Fruit fly (Drosophila melanogaster): Measurements from ENCODE around the gene CG6118.
A peak's percentile ranks its signal among the peaks of the same experiment; 100 is the strongest.

CG6118 gene

DNA sequence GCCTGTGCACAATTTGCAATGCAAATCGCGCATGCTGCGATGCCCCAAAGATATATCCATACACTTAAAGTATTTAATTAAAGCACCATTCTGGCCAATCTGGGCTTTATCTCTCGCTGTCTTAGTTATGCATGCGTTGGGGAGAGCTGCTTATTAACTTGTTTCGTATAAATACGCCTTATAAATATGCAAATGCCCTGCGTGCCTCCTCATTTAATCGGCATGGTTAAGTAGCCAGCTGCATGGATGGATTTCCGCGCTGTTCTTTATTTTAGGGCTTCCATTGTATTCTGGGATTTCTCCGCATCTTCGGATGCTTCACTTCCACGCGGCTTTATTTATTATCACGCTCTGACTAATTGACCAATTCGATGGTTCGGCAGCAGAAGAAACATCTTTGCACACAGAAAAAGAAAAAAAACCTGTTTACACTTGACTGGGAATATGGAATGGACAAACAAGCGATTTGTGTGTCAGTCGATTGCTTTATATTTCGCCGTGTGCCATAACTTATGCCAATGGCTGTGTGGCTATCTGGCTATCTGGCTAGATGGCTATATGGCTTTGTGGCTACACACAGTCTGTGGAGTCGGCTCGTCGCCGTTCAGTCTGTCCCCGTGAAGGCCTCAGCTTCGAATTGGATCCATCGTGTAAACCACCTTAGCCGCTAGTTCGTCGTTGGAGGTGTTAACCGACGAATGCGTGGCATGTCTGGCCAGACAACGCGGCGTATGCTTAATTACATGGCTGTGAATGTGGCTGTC is 17.0 kb upstream of the CG6118 start:
- no peak for TF ChIP-seq CG9948 (tag; optimal IDR thresholded peaks at IDR 0.05)
- TF ChIP-seq EcR (GFP tag; optimal IDR thresholded peaks at IDR 0.05) = peak; percentile 24

DNA sequence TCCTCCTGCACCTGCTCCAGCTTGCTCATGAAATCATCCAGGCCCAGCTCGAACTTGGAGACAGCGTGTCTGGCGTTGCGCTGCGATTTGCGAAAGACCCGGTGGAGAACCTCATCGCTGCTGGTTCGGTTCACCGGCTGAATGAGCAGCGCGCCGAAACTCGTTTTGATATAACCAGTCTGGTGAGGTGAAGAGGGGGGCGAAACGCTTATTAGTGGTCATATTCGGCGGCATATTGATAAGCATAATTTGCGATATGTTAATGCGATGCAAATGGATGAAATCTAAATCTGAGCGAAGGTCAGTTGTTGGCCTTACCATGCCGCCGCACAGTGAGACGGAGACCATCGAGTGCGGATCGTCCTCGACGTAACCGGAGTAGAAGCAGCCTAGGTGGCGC is 14.1 kb upstream of the CG6118 start:
- TF ChIP-seq CG17806 (tag; optimal IDR thresholded peaks at IDR 0.05) = no peak
- no peak for TF ChIP-seq CG8301 (tag; optimal IDR thresholded peaks at IDR 0.05)
- TF ChIP-seq EcR (GFP tag; optimal IDR thresholded peaks at IDR 0.05) = no peak
- no peak for TF ChIP-seq CG9948 (tag; optimal IDR thresholded peaks at IDR 0.05)
- TF ChIP-seq CG13204 (GFP tag; optimal IDR thresholded peaks at IDR 0.05) = no peak
- TF ChIP-seq CG34367 (tag; optimal IDR thresholded peaks at IDR 0.05) = no peak
- TF ChIP-seq Pif1B (GFP tag; optimal IDR thresholded peaks at IDR 0.05) = no peak
- no peak for TF ChIP-seq D1 (tag; optimal IDR thresholded peaks at IDR 0.05)
- TF ChIP-seq rn (GFP tag; IDR thresholded peaks at IDR 0.05) = no peak
- TF ChIP-seq Snoo (tag; optimal IDR thresholded peaks at IDR 0.05) = no peak

DNA sequence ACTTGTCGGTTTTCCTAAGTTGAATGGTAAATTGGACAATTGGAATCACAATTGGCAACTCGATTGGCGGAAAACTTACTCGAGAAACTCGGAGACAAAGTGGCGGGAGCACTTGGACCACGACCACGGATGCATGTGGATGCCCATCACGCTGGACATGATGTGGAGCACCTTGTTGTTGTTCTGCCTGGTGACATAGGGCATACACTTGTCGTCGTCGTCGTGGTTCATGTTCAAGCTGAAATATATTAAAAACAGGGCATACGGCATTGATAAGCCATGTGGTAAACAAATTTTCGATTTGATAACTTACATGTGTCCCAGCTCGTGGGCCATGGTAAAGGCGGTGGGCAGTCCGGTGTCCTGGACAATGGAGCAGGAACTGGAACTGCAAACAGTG is 13.3 kb upstream of the CG6118 start:
- TF ChIP-seq Ets98B (GFP tag; IDR thresholded peaks at IDR 0.05) (no peak), CG15710 (tag; optimal IDR thresholded peaks at IDR 0.05) (no peak), rn (GFP tag; IDR thresholded peaks at IDR 0.05) (no peak), Snoo (tag; optimal IDR thresholded peaks at IDR 0.05) (no peak)

DNA sequence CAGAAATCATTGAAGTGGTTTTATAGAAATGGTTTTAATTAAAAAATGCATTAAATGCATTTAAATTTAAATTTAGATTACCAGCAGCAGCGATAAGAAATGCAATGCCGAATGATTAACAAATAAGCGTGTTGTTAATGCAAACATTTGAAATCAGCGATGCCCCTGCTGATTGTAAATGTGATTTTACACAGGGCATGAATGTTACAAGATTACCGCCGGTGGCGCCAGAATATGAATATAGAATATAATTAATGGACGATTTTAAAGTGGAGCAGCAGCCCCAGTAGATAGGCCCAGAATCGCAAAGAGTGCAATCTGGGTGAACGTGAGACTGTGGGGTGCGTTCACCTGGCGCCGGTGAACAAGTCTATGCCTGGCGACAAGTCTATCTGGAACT is 11.6 kb upstream of the CG6118 start:
- TF ChIP-seq CG32121 (GFP tag; IDR thresholded peaks at IDR 0.05) = no peak

DNA sequence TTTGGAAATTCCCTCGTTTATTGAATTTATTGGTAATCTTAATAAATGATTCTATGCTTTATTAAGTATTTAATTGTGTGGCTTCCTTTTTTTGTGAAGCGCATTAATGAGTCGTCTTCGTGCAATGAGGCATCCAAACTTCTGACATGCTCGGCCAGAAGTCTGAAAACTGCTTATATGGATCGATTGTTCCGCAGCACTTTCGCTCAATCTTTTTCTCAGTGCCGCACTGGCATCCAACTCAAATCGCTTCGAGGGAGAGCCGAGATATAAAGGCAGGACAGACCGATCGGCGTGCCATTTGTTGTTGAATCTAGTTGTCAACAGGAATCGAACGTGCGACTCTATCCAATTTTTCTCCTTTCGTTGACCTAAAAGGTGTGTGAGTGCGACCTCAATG is 5.1 kb upstream of the CG6118 start, which contains the start of gene Act88F:
Act88F (plus strand) TSS at position 301 of the 400 bp plus-strand sequence.
- no peak for TF ChIP-seq fd96Ca (GFP tag; IDR thresholded peaks at IDR 0.05)
- TF ChIP-seq CG17806 (tag; optimal IDR thresholded peaks at IDR 0.05) = no peak
- TF ChIP-seq D1 (tag; optimal IDR thresholded peaks at IDR 0.05) = no peak
- TF ChIP-seq CG4496 (GFP tag; IDR thresholded peaks at IDR 0.05) = no peak
- TF ChIP-seq CG10348 (GFP tag; IDR thresholded peaks at IDR 0.05) = no peak
- TF ChIP-seq Pif1A (GFP tag; optimal IDR thresholded peaks at IDR 0.05) = no peak

DNA sequence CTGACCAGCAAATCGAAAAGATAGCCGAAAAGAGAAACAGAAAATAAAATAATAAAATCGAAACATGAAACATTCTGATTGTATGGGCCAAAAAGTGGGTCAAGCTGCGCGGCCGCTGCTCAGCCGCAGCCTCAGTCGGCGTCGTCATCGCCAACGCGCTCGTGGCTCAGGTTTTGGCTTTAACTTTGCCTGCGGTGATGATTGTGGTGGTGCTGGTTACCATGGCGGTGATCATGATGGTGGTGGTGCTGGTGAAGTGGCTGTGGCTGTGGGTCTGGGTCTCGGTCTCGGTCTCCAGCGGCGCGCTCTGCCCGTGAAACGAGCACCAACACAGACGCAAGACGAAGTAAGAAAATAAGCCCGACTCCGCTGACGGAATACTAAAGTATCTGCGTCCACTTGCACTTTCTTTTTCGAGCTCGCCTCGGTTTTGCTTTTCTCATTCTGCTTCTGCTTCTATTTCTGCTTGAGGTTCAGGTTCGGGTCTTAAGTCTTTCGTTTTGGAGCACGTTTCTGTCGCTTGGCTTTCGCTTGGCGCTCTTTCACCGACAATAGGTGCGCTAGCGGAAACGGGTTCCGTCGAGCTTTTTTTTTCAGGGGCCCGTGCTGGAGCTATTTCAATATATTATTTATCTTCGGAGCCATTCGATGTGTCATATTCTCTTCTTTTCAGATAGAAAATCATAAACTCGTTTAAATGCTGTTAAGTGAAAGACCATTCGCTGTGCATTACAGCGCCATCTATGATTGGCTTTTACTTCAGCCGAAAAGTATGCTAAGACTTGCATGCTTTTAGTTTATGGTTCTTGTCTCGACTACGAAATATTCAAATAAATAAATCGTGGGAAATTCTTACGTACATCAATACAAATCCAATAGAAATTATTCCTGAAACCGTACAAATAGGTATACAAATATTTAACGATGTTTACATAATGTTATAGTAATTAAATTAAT is 3.2 kb upstream of the CG6118 start:
- TF ChIP-seq CG14655 (GFP tag; optimal IDR thresholded peaks at IDR 0.05) (peak; percentile 20), Ets98B (GFP tag; IDR thresholded peaks at IDR 0.05) (no peak), D1 (tag; optimal IDR thresholded peaks at IDR 0.05) (peak; percentile 87), CG4496 (GFP tag; IDR thresholded peaks at IDR 0.05) (peak; percentile 29; the same call in 1 of the 3 replicates), Snoo (tag; optimal IDR thresholded peaks at IDR 0.05) (peak; percentile 23)

DNA sequence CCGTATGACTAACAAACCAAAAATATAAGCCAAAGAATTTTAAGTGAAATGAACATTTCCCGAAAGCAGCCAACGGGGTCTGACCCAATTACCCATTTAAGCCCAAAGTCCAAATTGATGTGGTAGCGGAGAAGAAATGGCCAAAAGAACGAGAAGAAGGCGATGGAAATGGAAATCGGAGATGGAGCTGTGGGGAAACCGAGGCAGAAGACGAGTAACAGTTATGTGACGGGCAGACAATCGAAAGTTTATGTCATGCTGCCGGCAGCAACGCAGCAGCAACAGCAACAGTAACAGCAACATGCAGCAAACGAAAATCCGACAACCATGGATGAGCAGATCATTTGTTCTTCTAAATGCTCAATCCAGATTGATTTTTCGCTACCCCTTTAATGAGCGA is 2.3 kb upstream of the CG6118 start:
- TF ChIP-seq Pif1B (GFP tag; optimal IDR thresholded peaks at IDR 0.05) (no peak), CG8159 (tag; optimal IDR thresholded peaks at IDR 0.05) (no peak), CG13204 (GFP tag; optimal IDR thresholded peaks at IDR 0.05) (no peak), EcR (GFP tag; optimal IDR thresholded peaks at IDR 0.05) (no peak), fd96Ca (GFP tag; IDR thresholded peaks at IDR 0.05) (no peak), CG4496 (GFP tag; IDR thresholded peaks at IDR 0.05) (no peak), gl (tag; optimal IDR thresholded peaks at IDR 0.05) (no peak), CG9948 (tag; optimal IDR thresholded peaks at IDR 0.05) (no peak), CG8301 (tag; optimal IDR thresholded peaks at IDR 0.05) (no peak), CG34367 (tag; optimal IDR thresholded peaks at IDR 0.05) (no peak), D1 (tag; optimal IDR thresholded peaks at IDR 0.05) (no peak)

Data from whole organism, pupa.